Fruit fly (Drosophila melanogaster): ENCODE results near the gene rn.

rn gene

DNA sequence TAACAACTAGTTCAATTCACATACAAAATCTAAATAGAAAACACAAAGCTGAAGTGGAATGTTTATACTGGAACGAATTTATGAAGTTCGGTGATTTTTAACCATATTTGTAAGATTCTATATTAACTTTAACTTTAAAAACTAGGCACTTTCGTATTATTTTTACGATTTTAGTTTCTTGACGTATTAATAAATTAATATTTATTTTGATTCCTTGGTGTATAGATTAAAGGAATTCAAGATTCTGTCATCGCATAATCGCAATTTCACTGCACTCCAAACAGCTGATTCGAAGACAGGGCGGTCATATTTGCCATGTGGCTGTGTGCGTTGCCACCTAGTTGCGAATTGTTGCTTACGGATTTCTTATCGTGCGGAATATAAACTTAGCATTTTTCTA is 60.0 kb downstream of the rn start, which contains the start of the genes CG1227 and Dtwd2 (continued):
- TF ChIP-seq crp (GFP tag; optimal IDR thresholded peaks at IDR 0.05) (peak; percentile 85 to 96), CG32772 (GFP tag; IDR thresholded peaks at IDR 0.05) (peak; percentile 78), CG34422 (GFP tag; IDR thresholded peaks at IDR 0.05) (peak; percentile 92), CG16863 (GFP tag; optimal IDR thresholded peaks at IDR 0.05) (peak; percentile 43), ato (GFP tag; IDR thresholded peaks at IDR 0.05; ENCODE audit: partially characterized antibody) (no peak), CG4617 (GFP tag; optimal IDR thresholded peaks at IDR 0.05; ENCODE audit: borderline replicate concordance) (peak; percentile 50), CG3163 (GFP tag; optimal IDR thresholded peaks at IDR 0.05) (no peak), CG10462 (GFP tag; optimal IDR thresholded peaks at IDR 0.05) (peak; percentile 75), Atf-2 (GFP tag; optimal IDR thresholded peaks at IDR 0.05) (peak; percentile 45), CG6272 (GFP tag; IDR thresholded peaks at IDR 0.05) (peak; percentile 26; the same call in 1 of the 2 replicates), PHDP (tag; optimal IDR thresholded peaks at IDR 0.05) (peak; percentile 99), pum (GFP tag; optimal IDR thresholded peaks at IDR 0.05) (peak; percentile 21), NC2α (GFP tag; optimal IDR thresholded peaks at IDR 0.05) (no peak), MTF-1 (GFP tag; optimal IDR thresholded peaks at IDR 0.05; ENCODE audit: borderline replicate concordance) (peak; percentile 76), Rx (GFP tag; IDR thresholded peaks at IDR 0.05) (peak; percentile 47; the same call in 1 of the 2 replicates), GATAe (GFP tag; conservative IDR thresholded peaks at IDR 0.05) (peak; percentile 64), Hmx (GFP tag; optimal IDR thresholded peaks at IDR 0.05) (peak; percentile 68), CG12942 (GFP tag; optimal IDR thresholded peaks at IDR 0.05) (peak; percentile 63), ftz-f1 (GFP tag; optimal IDR thresholded peaks at IDR 0.05) (peak; percentile 27), twi (tag; optimal IDR thresholded peaks at IDR 0.05) (no peak), al (GFP tag; IDR thresholded peaks at IDR 0.05) (peak; percentile 88), CG1792 (GFP tag; optimal IDR thresholded peaks at IDR 0.05) (peak; percentile 31), CG6254 (GFP tag; optimal IDR thresholded peaks at IDR 0.05) (peak; percentile 54), CG4360 (GFP tag; IDR thresholded peaks at IDR 0.05) (peak; percentile 68), Atf3 (GFP tag; optimal IDR thresholded peaks at IDR 0.05) (no peak), CG6791 (GFP tag; IDR thresholded peaks at IDR 0.05; ENCODE audit: partially characterized antibody) (no peak), CG14014 (GFP tag; IDR thresholded peaks at IDR 0.05) (peak; percentile 94), salm (tag; optimal IDR thresholded peaks at IDR 0.05) (no peak), HLH54F (GFP tag; optimal IDR thresholded peaks at IDR 0.05) (peak; percentile 50), CG17612 (GFP tag; IDR thresholded peaks at IDR 0.05) (peak; percentile 63), inv (GFP tag; IDR thresholded peaks at IDR 0.05; ENCODE audit: partially characterized antibody) (no peak), esg (GFP tag; conservative IDR thresholded peaks at IDR 0.05) (peak; percentile 85), CG12299 (tag; optimal IDR thresholded peaks at IDR 0.05) (peak; percentile 97), pita (GFP tag; optimal IDR thresholded peaks at IDR 0.05) (no peak), NFAT (GFP tag; IDR thresholded peaks at IDR 0.05) (peak; percentile 83), seq (GFP tag; IDR thresholded peaks at IDR 0.05) (peak; percentile 86), Sox102F (GFP tag; optimal IDR thresholded peaks at IDR 0.05) (peak; percentile 94), CG15479 (GFP tag; optimal IDR thresholded peaks at IDR 0.05) (no peak), otp (GFP tag; IDR thresholded peaks at IDR 0.05) (peak; percentile 64; the same call in 2 of the 3 replicates), gcm (GFP tag; optimal IDR thresholded peaks at IDR 0.05) (no peak), knrl (GFP tag; IDR thresholded peaks at IDR 0.05; ENCODE audit: partially characterized antibody) (no peak), CG13287 (GFP tag; IDR thresholded peaks at IDR 0.05; ENCODE audit: partially characterized antibody) (peak; percentile 45; the same call in 1 of the 2 replicates), Dfd (GFP tag; optimal IDR thresholded peaks at IDR 0.05) (no peak), dan (GFP tag; IDR thresholded peaks at IDR 0.05) (no peak), CG11456 (GFP tag; IDR thresholded peaks at IDR 0.05) (peak; percentile 83), ara (GFP tag; IDR thresholded peaks at IDR 0.05) (peak; percentile 89), dimm (GFP tag; IDR thresholded peaks at IDR 0.05) (peak; percentile 70), eve (GFP tag; optimal IDR thresholded peaks at IDR 0.05) (no peak), Dek (tag; optimal IDR thresholded peaks at IDR 0.05) (no peak), tin (GFP tag; optimal IDR thresholded peaks at IDR 0.05) (peak; percentile 77), insv (GFP tag; optimal IDR thresholded peaks at IDR 0.05) (peak in 1 of 2 experiments; percentile 56)
